Worm (Caenorhabditis elegans) whole organism, early embryonic: ENCODE data around the gene srx-88.

Source experiments
- B0310.2 ChIP-seq: sonication (generic microtip); optimal IDR thresholded peaks from 2 replicates; lab custom pipeline; 2016; ENCODE audit warnings: mild to moderate bottlenecking, missing genetic modification characterization, missing compliant biosample characterization
- F13C5.2 ChIP-seq: sonication (generic microtip); optimal IDR thresholded peaks from 2 replicates; lab custom pipeline; 2017; ENCODE audit warnings: mild to moderate bottlenecking, missing genetic modification characterization, inconsistent platforms, missing compliant biosample characterization
- ets-7 ChIP-seq: sonication (generic microtip); optimal IDR thresholded peaks from 2 replicates; lab custom pipeline; 2016; ENCODE audit warnings: missing genotype, missing genetic modification characterization, missing compliant biosample characterization
- flt-1 ChIP-seq: fragments of 200-800 bp; sonication (Bioruptor generic); IDR thresholded peaks from 2 replicates; pipeline ENCODE4 v1.3.6; 2022; ENCODE audit warnings: missing genetic modification characterization, missing compliant biosample characterization
- scrt-1 ChIP-seq: fragments of 200-800 bp; sonication (Bioruptor generic); IDR thresholded peaks from 2 replicates; pipeline ENCODE4 v1.3.6; 2022; ENCODE audit warnings: missing genetic modification characterization, missing compliant biosample characterization
- tbx-37 ChIP-seq: fragments of 200-800 bp; sonication (Bioruptor generic); conservative IDR thresholded peaks from 2 replicates; pipeline ENCODE4 v1.3.6; 2022; ENCODE audit warnings: missing genetic modification reagents, missing genetic modification characterization, missing compliant biosample characterization

- no peak for TF ChIP-seq ets-7 (tag; lab: Kevin White, UChicago)
- TF ChIP-seq B0310.2 (tag; lab: Kevin White, UChicago): no peak
- no peak for TF ChIP-seq scrt-1 (GFP tag; lab: Robert Waterston, UW)
- TF ChIP-seq flt-1: no peak
- TF ChIP-seq tbx-37: no peak
- no peak for TF ChIP-seq F13C5.2 (tag; lab: Kevin White, UChicago)
These were observed 38.0 kb downstream of the srx-88 start for ce11 chrV:11621276-11621675.
